Fruit fly (Drosophila melanogaster): ENCODE data around the gene CG13775.

The CG13775 gene

dm6 chr2L:6967422-6968012 is 10.8 kb upstream of the CG13775 start, which contains the start of gene Sumo (continued):
- TF ChIP-seq cad (GFP tag; optimal IDR thresholded peaks at IDR 0.05): no peak
- TF ChIP-seq run (tag; optimal IDR thresholded peaks at IDR 0.05): no peak
- TF ChIP-seq CG6654 (GFP tag; optimal IDR thresholded peaks at IDR 0.05): no peak
- no peak for TF ChIP-seq CG4854 (GFP tag; optimal IDR thresholded peaks at IDR 0.05)
- peak; percentile 99 for TF ChIP-seq vnd (GFP tag; IDR thresholded peaks at IDR 0.05; ENCODE audit: partially characterized antibody)
- TF ChIP-seq CG14667 (GFP tag; IDR thresholded peaks at IDR 0.05): no peak
- no peak for TF ChIP-seq danr (GFP tag; IDR thresholded peaks at IDR 0.05)
- 0 out of 3 replicates have a peak, but pooled peaks have one; percentile 7 for TF ChIP-seq dysf (GFP tag; IDR thresholded peaks at IDR 0.05)
- TF ChIP-seq MESR4 (GFP tag; optimal IDR thresholded peaks at IDR 0.05): peak; percentile 81
- no peak for TF ChIP-seq CG7357 (GFP tag; IDR thresholded peaks at IDR 0.05)
- peak; percentile 93 for TF ChIP-seq unc-4 (GFP tag; IDR thresholded peaks at IDR 0.05; ENCODE audit: partially characterized antibody)
- no peak for TF ChIP-seq so (GFP tag; IDR thresholded peaks at IDR 0.05)
- peak; percentile 100 for TF ChIP-seq CG7963 (GFP tag; IDR thresholded peaks at IDR 0.05; ENCODE audit: partially characterized antibody)
- TF ChIP-seq zen2 (GFP tag; IDR thresholded peaks at IDR 0.05; ENCODE audit: partially characterized antibody): peak; percentile 99
- TF ChIP-seq bbx (GFP tag; IDR thresholded peaks at IDR 0.05; ENCODE audit: partially characterized antibody): peak; percentile 100
- TF ChIP-seq wek (GFP tag; optimal IDR thresholded peaks at IDR 0.05): no peak
- no peak for TF ChIP-seq CG3065 (GFP tag; optimal IDR thresholded peaks at IDR 0.05)
- TF ChIP-seq her (GFP tag; optimal IDR thresholded peaks at IDR 0.05): no peak
- TF ChIP-seq Doc2 (GFP tag; IDR thresholded peaks at IDR 0.05): no peak
- TF ChIP-seq ftz-f1 (GFP tag; optimal IDR thresholded peaks at IDR 0.05): no peak
- peak; percentile 85 for TF ChIP-seq sna (GFP tag; IDR thresholded peaks at IDR 0.05; ENCODE audit: partially characterized antibody)
- TF ChIP-seq CkIIα-i1 (GFP tag; IDR thresholded peaks at IDR 0.05): no peak
- TF ChIP-seq Asciz (GFP tag; optimal IDR thresholded peaks at IDR 0.05): no peak
- peak; percentile 13 for TF ChIP-seq stwl (tag; optimal IDR thresholded peaks at IDR 0.05)
- TF ChIP-seq Side (GFP tag; optimal IDR thresholded peaks at IDR 0.05): no peak
- TF ChIP-seq usp (GFP tag; optimal IDR thresholded peaks at IDR 0.05): no peak
- no peak for TF ChIP-seq chn (GFP tag; optimal IDR thresholded peaks at IDR 0.05)
- TF ChIP-seq insv (GFP tag; optimal IDR thresholded peaks at IDR 0.05): no peak
- no peak for TF ChIP-seq br (optimal IDR thresholded peaks at IDR 0.05)
- no peak for TF ChIP-seq NK7.1 (GFP tag; optimal IDR thresholded peaks at IDR 0.05)
- no peak for TF ChIP-seq Kr (GFP tag; optimal IDR thresholded peaks at IDR 0.05)
- TF ChIP-seq Bgb (GFP tag; IDR thresholded peaks at IDR 0.05; ENCODE audit: partially characterized antibody): peak; percentile 99
- no peak for TF ChIP-seq D19B (GFP tag; optimal IDR thresholded peaks at IDR 0.05)
- no peak for TF ChIP-seq ewg (GFP tag; optimal IDR thresholded peaks at IDR 0.05)
- TF ChIP-seq btn (GFP tag; optimal IDR thresholded peaks at IDR 0.05): no peak
- TF ChIP-seq ab (GFP tag; optimal IDR thresholded peaks at IDR 0.05): no peak
- no peak for TF ChIP-seq dimm (GFP tag; IDR thresholded peaks at IDR 0.05)
- no peak for TF ChIP-seq Awh (GFP tag; IDR thresholded peaks at IDR 0.05)
- peak; percentile 100 for TF ChIP-seq CG6791 (GFP tag; IDR thresholded peaks at IDR 0.05; ENCODE audit: partially characterized antibody)
- peak; percentile 86 for TF ChIP-seq NFAT (GFP tag; IDR thresholded peaks at IDR 0.05)
- TF ChIP-seq jigr1 (GFP tag; IDR thresholded peaks at IDR 0.05): no peak
- TF ChIP-seq Hr39 (optimal IDR thresholded peaks at IDR 0.05): no peak
- no peak for TF ChIP-seq jing (GFP tag; optimal IDR thresholded peaks at IDR 0.05)
- TF ChIP-seq Lpt (GFP tag; optimal IDR thresholded peaks at IDR 0.05): no peak
- no peak for TF ChIP-seq tup (GFP tag; optimal IDR thresholded peaks at IDR 0.05)
- peak; percentile 9 for TF ChIP-seq az2 (GFP tag; optimal IDR thresholded peaks at IDR 0.05)
- no peak for TF ChIP-seq Mes4 (GFP tag; optimal IDR thresholded peaks at IDR 0.05)
- peak; percentile 76 for TF ChIP-seq Rfx (GFP tag; IDR thresholded peaks at IDR 0.05)
- peak; percentile 66 for TF ChIP-seq phol (tag; optimal IDR thresholded peaks at IDR 0.05)
- no peak for TF ChIP-seq hkb (optimal IDR thresholded peaks at IDR 0.05)
- TF ChIP-seq hkb (GFP tag; IDR thresholded peaks at IDR 0.05): no peak
- TF ChIP-seq pita (GFP tag; optimal IDR thresholded peaks at IDR 0.05): no peak

Data from whole organism, embryonic.